Fruit fly (Drosophila melanogaster) whole organism, prepupa: Measurements from ENCODE around the gene betaCOP.
A peak's percentile ranks its signal among the peaks of the same experiment; 100 is the strongest.

Source experiments
- Blimp-1 ChIP-seq: fragments of 200-800 bp; sonication (Bioruptor generic); optimal IDR thresholded peaks from 3 replicates; lab custom pipeline; 2017; ENCODE audit warnings: missing biosample characterization, missing genetic modification characterization, mild to moderate bottlenecking, moderate library complexity, missing genetic modification reagents
- CG10631 ChIP-seq: fragments of 200-800 bp; sonication (Bioruptor generic); optimal IDR thresholded peaks from 2 replicates; lab custom pipeline; 2016; ENCODE audit warnings: missing biosample characterization, missing genetic modification characterization
- CG11294 ChIP-seq: fragments of 200-800 bp; sonication (Bioruptor generic); IDR thresholded peaks from 2 replicates; pipeline ENCODE4 v1.3.6; 2022; ENCODE audit warnings: missing biosample characterization, missing genetic modification characterization
- CG11902 ChIP-seq: fragments of 200-800 bp; sonication (Bioruptor generic); optimal IDR thresholded peaks from 3 replicates; lab custom pipeline; 2016; ENCODE audit warnings: missing biosample characterization, missing genetic modification characterization
- CG15336 ChIP-seq: fragments of 200-800 bp; sonication (Bioruptor generic); IDR thresholded peaks from 2 replicates; pipeline ENCODE4 v1.3.6; 2022; ENCODE audit warnings: missing biosample characterization, missing genetic modification characterization
- CG31627 ChIP-seq: fragments of 200-800 bp; sonication (Bioruptor generic); optimal IDR thresholded peaks from 3 replicates; lab custom pipeline; 2016; ENCODE audit warnings: missing biosample characterization, missing genetic modification characterization
- CG32006 ChIP-seq: fragments of 200-800 bp; sonication (Bioruptor generic); optimal IDR thresholded peaks from 3 replicates; lab custom pipeline; 2017; ENCODE audit warnings: missing biosample characterization, mild to moderate bottlenecking, missing genetic modification characterization
- CG34406 ChIP-seq: fragments of 200-800 bp; sonication (Bioruptor generic); optimal IDR thresholded peaks from 3 replicates; lab custom pipeline; 2016; ENCODE audit warnings: missing biosample characterization, missing genetic modification characterization
- CG3919 ChIP-seq: fragments of 200-800 bp; sonication (Bioruptor generic); optimal IDR thresholded peaks from 3 replicates; lab custom pipeline; 2016; ENCODE audit warnings: missing biosample characterization, missing genetic modification characterization
- CG6163 ChIP-seq: fragments of 200-800 bp; sonication (Bioruptor generic); IDR thresholded peaks from 3 replicates; pipeline ENCODE4 v1.3.6; 2022; ENCODE audit warnings: missing biosample characterization, missing genetic modification characterization
- CG6276 ChIP-seq: fragments of 200-800 bp; sonication (Bioruptor generic); optimal IDR thresholded peaks from 2 replicates; lab custom pipeline; 2017; ENCODE audit warnings: missing biosample characterization, mild to moderate bottlenecking, missing genetic modification characterization
- CG6792 ChIP-seq: fragments of 200-800 bp; sonication (Bioruptor generic); optimal IDR thresholded peaks from 3 replicates; lab custom pipeline; 2016; ENCODE audit warnings: missing biosample characterization, missing genetic modification characterization
- CG6808 ChIP-seq: fragments of 200-800 bp; sonication (Bioruptor generic); optimal IDR thresholded peaks from 3 replicates; lab custom pipeline; 2017; ENCODE audit warnings: missing biosample characterization, missing genetic modification characterization, mild to moderate bottlenecking, moderate library complexity, missing genetic modification reagents
- CG8119 ChIP-seq: fragments of 200-800 bp; sonication (Bioruptor generic); IDR thresholded peaks from 3 replicates; pipeline ENCODE4 v1.3.6; 2022; ENCODE audit warnings: missing biosample characterization, missing genetic modification characterization
- CG8319 ChIP-seq: fragments of 200-800 bp; sonication (Bioruptor generic); optimal IDR thresholded peaks from 3 replicates; lab custom pipeline; 2016; ENCODE audit warnings: missing biosample characterization, missing genetic modification characterization
- CG8632 ChIP-seq: fragments of 200-800 bp; sonication (Bioruptor generic); optimal IDR thresholded peaks from 3 replicates; lab custom pipeline; 2016; ENCODE audit warnings: missing biosample characterization, missing genetic modification characterization
- Eip75B ChIP-seq: fragments of 200-800 bp; sonication (Bioruptor generic); optimal IDR thresholded peaks from 3 replicates; lab custom pipeline; 2016; ENCODE audit warnings: missing biosample characterization, missing genetic modification characterization
- Eip78C ChIP-seq: fragments of 200-800 bp; sonication (Bioruptor generic); peaks from one replicate; lab custom pipeline; 2016; ENCODE audit warnings: missing biosample characterization, missing genetic modification characterization
- Eip93F ChIP-seq: fragments of 200-800 bp; sonication (Bioruptor generic); optimal IDR thresholded peaks from 2 replicates; lab custom pipeline; 2016; ENCODE audit warnings: missing biosample characterization, mild to moderate bottlenecking, missing genetic modification characterization
- Ets21C ChIP-seq: fragments of 200-800 bp; sonication (Bioruptor generic); optimal IDR thresholded peaks from 3 replicates; lab custom pipeline; 2016; ENCODE audit warnings: missing biosample characterization, missing genetic modification characterization
- Hr38 ChIP-seq: sonication (Bioruptor generic); optimal IDR thresholded peaks from 2 replicates; lab custom pipeline; 2016; ENCODE audit warnings: missing biosample characterization, missing genetic modification characterization
- Hr4 ChIP-seq: fragments of 200-800 bp; sonication (Bioruptor generic); optimal IDR thresholded peaks from 3 replicates; lab custom pipeline; 2016; ENCODE audit warnings: missing biosample characterization, missing genetic modification characterization
- Lpt ChIP-seq: fragments of 200-800 bp; sonication (Bioruptor generic); optimal IDR thresholded peaks from 3 replicates; lab custom pipeline; 2016; ENCODE audit warnings: missing biosample characterization, missing genetic modification characterization
- Met ChIP-seq: fragments of 200-800 bp; sonication (Bioruptor generic); optimal IDR thresholded peaks from 3 replicates; lab custom pipeline; 2016; ENCODE audit warnings: missing biosample characterization, missing genetic modification characterization
- Sox102F ChIP-seq: fragments of 200-800 bp; sonication (Bioruptor generic); optimal IDR thresholded peaks from 2 replicates; lab custom pipeline; 2016; ENCODE audit warnings: missing biosample characterization, mild to moderate bottlenecking, missing genetic modification characterization
- Sox14 ChIP-seq: fragments of 200-800 bp; sonication (Bioruptor generic); optimal IDR thresholded peaks from 3 replicates; lab custom pipeline; 2016; ENCODE audit warnings: missing biosample characterization, missing genetic modification characterization
- Sox15 ChIP-seq: fragments of 200-800 bp; sonication (Bioruptor generic); optimal IDR thresholded peaks from 3 replicates; lab custom pipeline; 2016; ENCODE audit warnings: missing biosample characterization, missing genetic modification characterization
- achi ChIP-seq: fragments of 200-800 bp; sonication (Bioruptor generic); optimal IDR thresholded peaks from 3 replicates; lab custom pipeline; 2016; ENCODE audit warnings: missing biosample characterization, missing genetic modification characterization
- acj6 ChIP-seq: fragments of 200-800 bp; sonication (Bioruptor generic); optimal IDR thresholded peaks from 3 replicates; lab custom pipeline; 2016; ENCODE audit warnings: missing biosample characterization, missing genetic modification characterization
- cyc ChIP-seq: fragments of 200-800 bp; sonication (Bioruptor generic); optimal IDR thresholded peaks from 3 replicates; lab custom pipeline; 2016; ENCODE audit warnings: missing biosample characterization, missing genetic modification characterization
- dac ChIP-seq: fragments of 200-800 bp; sonication (Bioruptor generic); optimal IDR thresholded peaks from 2 replicates; lab custom pipeline; 2017; ENCODE audit warnings: missing biosample characterization, mild to moderate bottlenecking, missing genetic modification characterization
- dsx ChIP-seq: fragments of 200-800 bp; optimal IDR thresholded peaks from 3 replicates; lab custom pipeline; 2019; ENCODE audit warnings: missing biosample characterization, mild to moderate bottlenecking, missing genetic modification characterization, moderate library complexity; ENCODE audit not compliant: poor library complexity, severe bottlenecking
- eg ChIP-seq: fragments of 200-800 bp; sonication (Bioruptor generic); IDR thresholded peaks from 3 replicates; pipeline ENCODE4 v1.3.6; 2022; ENCODE audit warnings: missing biosample characterization, missing genetic modification characterization
- esn ChIP-seq: fragments of 200-800 bp; sonication (Bioruptor generic); optimal IDR thresholded peaks from 2 replicates; lab custom pipeline; 2016; ENCODE audit warnings: missing biosample characterization, mild to moderate bottlenecking, missing genetic modification characterization, moderate library complexity
- fd59A ChIP-seq: fragments of 200-800 bp; sonication (Bioruptor generic); optimal IDR thresholded peaks from 2 replicates; lab custom pipeline; 2017; ENCODE audit warnings: missing biosample characterization, mild to moderate bottlenecking, missing genetic modification characterization, missing genetic modification reagents
- fkh ChIP-seq: fragments of 200-800 bp; sonication (Bioruptor generic); optimal IDR thresholded peaks from 3 replicates; lab custom pipeline; 2017; ENCODE audit warnings: missing biosample characterization, mild to moderate bottlenecking, missing genetic modification characterization, moderate library complexity
- lz ChIP-seq: fragments of 200-800 bp; sonication (Bioruptor generic); optimal IDR thresholded peaks from 3 replicates; lab custom pipeline; 2016; ENCODE audit warnings: missing biosample characterization, missing genetic modification characterization
- net ChIP-seq: fragments of 200-800 bp; sonication (Bioruptor generic); optimal IDR thresholded peaks from 3 replicates; lab custom pipeline; 2016; ENCODE audit warnings: missing biosample characterization, missing genetic modification characterization
- salr ChIP-seq, 2 experiments: fragments of 200-800 bp; sonication (Bioruptor generic); optimal IDR thresholded peaks; 3 replicates each; lab custom pipeline; 2016 to 2018; ENCODE audit warnings: missing biosample characterization in 2 of 2, missing genetic modification characterization in 2 of 2, mild to moderate bottlenecking in 1 of 2
- ss ChIP-seq, 2 experiments: fragments of 200-800 bp; sonication (Bioruptor generic); optimal IDR thresholded peaks; 2 replicates in 1 of 2; 3 replicates in 1 of 2; lab custom pipeline; 2017 to 2018; ENCODE audit warnings: mild to moderate bottlenecking in 2 of 2, missing biosample characterization in 2 of 2, missing genetic modification characterization in 2 of 2, moderate library complexity in 1 of 2
- svp ChIP-seq: fragments of 200-800 bp; sonication (Bioruptor generic); peaks from one replicate; lab custom pipeline; 2016; ENCODE audit warnings: missing biosample characterization, missing genetic modification characterization
- vri ChIP-seq: fragments of 200-800 bp; sonication (Bioruptor generic); optimal IDR thresholded peaks from 3 replicates; lab custom pipeline; 2016; ENCODE audit warnings: missing biosample characterization, mild to moderate bottlenecking, missing genetic modification characterization

The betaCOP gene

dm6 chrX:18385056-18385455 is at the start of gene betaCOP:
Gene betaCOP, minus strand, starts transcription at chrX:18385242.
- TF ChIP-seq Sox102F (GFP tag; lab: Kevin White, UChicago) (no peak), dac (no peak), CG10631 (GFP tag; lab: Kevin White, UChicago) (no peak), CG32006 (no peak), CG11902 (GFP tag; lab: Kevin White, UChicago) (no peak)

- TF ChIP-seq CG15336 (GFP tag; lab: Robert Waterston, UW) (peak; percentile 62), CG8119 (GFP tag; lab: Robert Waterston, UW) (0 out of 3 replicates have a peak, but pooled peaks have one; percentile 43), CG6276 (GFP tag; lab: Kevin White, UChicago) (peak; percentile 42), CG6163 (GFP tag; lab: Robert Waterston, UW) (0 out of 3 replicates have a peak, but pooled peaks have one; percentile 22), achi (GFP tag; lab: Kevin White, UChicago) (no peak), eg (GFP tag; lab: Robert Waterston, UW) (peak; percentile 77), svp (no peak), Sox15 (no peak)
Observed at dm6 chrX:18422112-18422511, 37.1 kb upstream of the betaCOP start, which contains the start of gene CG42323. Gene CG42323, plus strand, starts transcription at chrX:18422413.

dm6 chrX:18415115-18415514 is 30.1 kb upstream of the betaCOP start, which contains the start of gene CG15056:
Gene CG15056, plus strand, starts transcription at chrX:18415415.
- TF ChIP-seq Hr4 (GFP tag; lab: Kevin White, UChicago) (no peak), Blimp-1 (GFP tag; lab: Kevin White, UChicago) (no peak), Eip93F (GFP tag; lab: Kevin White, UChicago) (no peak), vri (GFP tag; lab: Kevin White, UChicago) (no peak), CG8632 (GFP tag; lab: Kevin White, UChicago) (no peak), Sox14 (no peak), CG8319 (no peak), fkh (GFP tag; lab: Kevin White, UChicago) (no peak), CG6808 (GFP tag; lab: Kevin White, UChicago) (no peak), Ets21C (GFP tag; lab: Kevin White, UChicago) (no peak), net (GFP tag; lab: Kevin White, UChicago) (no peak), Eip75B (no peak), CG3919 (no peak), achi (GFP tag; lab: Kevin White, UChicago) (no peak), ss (GFP tag; optimal IDR thresholded peaks at IDR 0.05; lab: Kevin White, UChicago) (no peak), CG31627 (GFP tag; lab: Kevin White, UChicago) (no peak), CG34406 (GFP tag; lab: Kevin White, UChicago) (no peak), CG6792 (no peak)

- TF ChIP-seq fkh (GFP tag; lab: Kevin White, UChicago) (peak; percentile 64), Ets21C (GFP tag; lab: Kevin White, UChicago) (no peak), Sox15 (no peak)
Observed at dm6 chrX:18409938-18410337, 24.9 kb upstream of the betaCOP start, which contains the start of gene Nt5b. Gene Nt5b, minus strand, starts transcription at chrX:18410144.

- TF ChIP-seq eg (GFP tag; lab: Robert Waterston, UW): 0 out of 3 replicates have a peak, but pooled peaks have one; percentile 9
- no peak for TF ChIP-seq lz
- TF ChIP-seq Eip78C (GFP tag; lab: Kevin White, UChicago): peak; percentile 12
Observed at dm6 chrX:18409449-18409848, 24.4 kb upstream of the betaCOP start.

- TF ChIP-seq Hr38 (GFP tag; lab: Kevin White, UChicago): no peak
- no peak for TF ChIP-seq CG34406 (GFP tag; lab: Kevin White, UChicago)
- TF ChIP-seq Hr4 (GFP tag; lab: Kevin White, UChicago): peak; percentile 30
- TF ChIP-seq CG11294 (GFP tag; lab: Robert Waterston, UW): no peak
- no peak for TF ChIP-seq fd59A (GFP tag; lab: Kevin White, UChicago)
- no peak for TF ChIP-seq Met (GFP tag; lab: Kevin White, UChicago)
- no peak for TF ChIP-seq Lpt (GFP tag; lab: Kevin White, UChicago)
- no peak for TF ChIP-seq Ets21C (GFP tag; lab: Kevin White, UChicago)
- no peak for TF ChIP-seq CG10631 (GFP tag; lab: Kevin White, UChicago)
- no peak for TF ChIP-seq Sox14
- no peak for TF ChIP-seq dsx
- no peak for TF ChIP-seq Sox15
- TF ChIP-seq Eip75B: no peak
- no peak for TF ChIP-seq esn (GFP tag; lab: Kevin White, UChicago)
- TF ChIP-seq acj6 (GFP tag; lab: Kevin White, UChicago): no peak
- no peak for TF ChIP-seq CG31627 (GFP tag; lab: Kevin White, UChicago)
- peak; percentile 17 for TF ChIP-seq CG8632 (GFP tag; lab: Kevin White, UChicago)
- no peak for TF ChIP-seq salr (GFP tag; optimal IDR thresholded peaks at IDR 0.05; lab: Kevin White, UChicago)
- no peak for TF ChIP-seq cyc
Observed at dm6 chrX:18407394-18407721, 22.3 kb upstream of the betaCOP start.
